Worm (Caenorhabditis elegans): ENCODE results near the gene T22H9.1.

- no peak for TF ChIP-seq ztf-23 (GFP tag; IDR thresholded peaks at IDR 0.05)
- no peak for TF ChIP-seq cog-1 (tag; optimal IDR thresholded peaks at IDR 0.05)
- no peak for TF ChIP-seq ref-1 (GFP tag; conservative IDR thresholded peaks at IDR 0.05)
- TF ChIP-seq klf-2 (GFP tag; conservative IDR thresholded peaks at IDR 0.05) = no peak
- no peak for TF ChIP-seq ztf-29 (GFP tag; IDR thresholded peaks at IDR 0.05)
- TF ChIP-seq tab-1 (GFP tag; IDR thresholded peaks at IDR 0.05) = no peak
- TF ChIP-seq med-1 (GFP tag; optimal IDR thresholded peaks at IDR 0.05; ENCODE audit: insufficient read depth) = no peak
Measured at ce11 chrV:312421-312820, 47.1 kb upstream of the T22H9.1 start, which contains the start of gene nhr-15.
